Fruit fly (Drosophila melanogaster) whole organism, wandering third instar larva: ENCODE results near the gene Ir7d.

Experiments used
- Abd-B ChIP-seq: fragments of >200 bp; optimal IDR thresholded peaks from 2 replicates; lab custom pipeline; 2017; ENCODE audit warnings: missing biosample characterization, missing genetic modification characterization
- CG32264 ChIP-seq: fragments of 200-800 bp; sonication (Bioruptor generic); optimal IDR thresholded peaks from 2 replicates; lab custom pipeline; 2016; ENCODE audit warnings: missing biosample characterization, missing genetic modification characterization
- CG9705 ChIP-seq: fragments of 200-800 bp; sonication (Bioruptor generic); optimal IDR thresholded peaks from 2 replicates; lab custom pipeline; 2018; ENCODE audit warnings: missing biosample characterization, mild to moderate bottlenecking, missing genetic modification characterization
- CrebA ChIP-seq: fragments of 200-800 bp; sonication (Bioruptor generic); optimal IDR thresholded peaks from 2 replicates; lab custom pipeline; 2016; ENCODE audit warnings: missing biosample characterization, mild to moderate bottlenecking, missing genetic modification characterization, borderline replicate concordance
- Dif ChIP-seq: fragments of 200-275, 200-300 bp; sonication (Bioruptor generic); optimal IDR thresholded peaks from 2 replicates; lab custom pipeline; 2018; ENCODE audit warnings: missing biosample characterization, missing genetic modification characterization; ENCODE audit not compliant: partially characterized antibody
- GATAd ChIP-seq: sonication (Bioruptor generic); optimal IDR thresholded peaks from 2 replicates; lab custom pipeline; 2016; ENCODE audit warnings: missing biosample characterization, missing genetic modification characterization
- HLH106 ChIP-seq: fragments of 200-800 bp; optimal IDR thresholded peaks from 3 replicates; lab custom pipeline; 2019; ENCODE audit warnings: missing biosample characterization, mild to moderate bottlenecking, missing genetic modification characterization, moderate library complexity
- Hnf4 ChIP-seq: fragments of 200-800 bp; sonication (Bioruptor generic); optimal IDR thresholded peaks from 2 replicates; lab custom pipeline; 2016; ENCODE audit warnings: missing biosample characterization, mild to moderate bottlenecking, missing genetic modification characterization
- Hr78 ChIP-seq: fragments of >200 bp; optimal IDR thresholded peaks from 2 replicates; lab custom pipeline; 2017; ENCODE audit warnings: missing biosample characterization, missing genetic modification characterization
- Hr83 ChIP-seq: fragments of 200-300 bp; sonication (Bioruptor generic); optimal IDR thresholded peaks from 2 replicates; lab custom pipeline; 2016; ENCODE audit warnings: missing biosample characterization, mild to moderate bottlenecking, missing genetic modification characterization, moderate library complexity; ENCODE audit not compliant: poor library complexity, severe bottlenecking
- Jra ChIP-seq: sonication (Bioruptor generic); optimal IDR thresholded peaks from 2 replicates; lab custom pipeline; 2016; ENCODE audit warnings: missing biosample characterization, missing genetic modification characterization
- Mio ChIP-seq: sonication (Bioruptor generic); optimal IDR thresholded peaks from 2 replicates; lab custom pipeline; 2016; ENCODE audit warnings: missing biosample characterization, missing genetic modification characterization
- Myc ChIP-seq: fragments of >200 bp; optimal IDR thresholded peaks from 2 replicates; lab custom pipeline; 2017
- OdsH ChIP-seq: fragments of 200-800 bp; sonication (Bioruptor generic); optimal IDR thresholded peaks from 2 replicates; lab custom pipeline; 2016; ENCODE audit warnings: missing biosample characterization, mild to moderate bottlenecking, missing genetic modification characterization
- Sp1 ChIP-seq: fragments of 200-800 bp; sonication (Bioruptor generic); optimal IDR thresholded peaks from 3 replicates; lab custom pipeline; 2019; ENCODE audit warnings: missing biosample characterization, mild to moderate bottlenecking, missing genetic modification characterization, moderate library complexity
- Vsx2 ChIP-seq: fragments of 200-300, 225-300 bp; sonication (Bioruptor generic); optimal IDR thresholded peaks from 2 replicates; lab custom pipeline; 2018; ENCODE audit warnings: missing biosample characterization, missing genetic modification characterization; ENCODE audit not compliant: partially characterized antibody
- br ChIP-seq: fragments of 200-800 bp; sonication (Bioruptor generic); optimal IDR thresholded peaks from 2 replicates; lab custom pipeline; 2016; ENCODE audit warnings: missing biosample characterization, missing genetic modification characterization
- brk ChIP-seq: fragments of 200-800 bp; sonication (Bioruptor generic); optimal IDR thresholded peaks from 2 replicates; lab custom pipeline; 2016; ENCODE audit warnings: missing biosample characterization, mild to moderate bottlenecking, missing genetic modification characterization
- dl ChIP-seq, 2 experiments: fragments of 175-275, 200-275 bp in 1 of 2; fragments of 200-275 bp in 1 of 2; sonication (Bioruptor generic); optimal IDR thresholded peaks; lab custom pipeline; 2018; ENCODE audit warnings: mild to moderate bottlenecking in 2 of 2, missing biosample characterization in 2 of 2, missing genetic modification characterization in 2 of 2, moderate library complexity in 2 of 2; ENCODE audit not compliant: partially characterized antibody in 2 of 2, insufficient read depth in 1 of 2
- dmrt93B ChIP-seq: fragments of 200-800 bp; sonication (Bioruptor generic); optimal IDR thresholded peaks from 2 replicates; lab custom pipeline; 2018; ENCODE audit warnings: missing biosample characterization, mild to moderate bottlenecking, missing genetic modification characterization
- dsf ChIP-seq: sonication (Bioruptor generic); optimal IDR thresholded peaks from 2 replicates; lab custom pipeline; 2016; ENCODE audit warnings: missing biosample characterization, missing genetic modification characterization, borderline replicate concordance
- ey ChIP-seq: fragments of 200-800 bp; sonication (Bioruptor generic); optimal IDR thresholded peaks from 2 replicates; lab custom pipeline; 2016; ENCODE audit warnings: missing biosample characterization, missing genetic modification characterization
- foxo ChIP-seq, 2 experiments: fragments of 200-800 bp; sonication (Bioruptor generic); optimal IDR thresholded peaks; 2 replicates in 1 of 2; 3 replicates in 1 of 2; lab custom pipeline; 2016 to 2017; ENCODE audit warnings: missing biosample characterization in 2 of 2, missing genetic modification characterization in 2 of 2
- fru ChIP-seq: fragments of 200-800 bp; sonication (Bioruptor generic); optimal IDR thresholded peaks from 3 replicates; lab custom pipeline; 2016; ENCODE audit warnings: missing biosample characterization, mild to moderate bottlenecking, missing genetic modification characterization
- h ChIP-seq: fragments of 200-800 bp; sonication (Bioruptor generic); optimal IDR thresholded peaks from 3 replicates; lab custom pipeline; 2016; ENCODE audit warnings: missing biosample characterization, mild to moderate bottlenecking, missing genetic modification characterization
- jim ChIP-seq: fragments of 175-275, 200-325 bp; sonication (Bioruptor generic); optimal IDR thresholded peaks from 2 replicates; lab custom pipeline; 2016; ENCODE audit warnings: missing biosample characterization, mild to moderate bottlenecking, missing genetic modification characterization
- lola ChIP-seq: fragments of >200 bp; optimal IDR thresholded peaks from 2 replicates; lab custom pipeline; 2017; ENCODE audit warnings: missing biosample characterization, missing genetic modification characterization
- pan ChIP-seq: fragments of >200 bp; optimal IDR thresholded peaks from 2 replicates; lab custom pipeline; 2017
- psq ChIP-seq: fragments of 200-800 bp; sonication (Bioruptor generic); optimal IDR thresholded peaks from 3 replicates; lab custom pipeline; 2017; ENCODE audit warnings: missing biosample characterization, mild to moderate bottlenecking, missing genetic modification characterization, moderate library complexity
- rgr ChIP-seq: fragments of 200-800 bp; sonication (Bioruptor generic); optimal IDR thresholded peaks from 3 replicates; lab custom pipeline; 2016; ENCODE audit warnings: missing biosample characterization, mild to moderate bottlenecking, missing genetic modification characterization
- tai ChIP-seq: sonication (Bioruptor generic); optimal IDR thresholded peaks from 2 replicates; lab custom pipeline; 2016; ENCODE audit warnings: missing biosample characterization, missing genetic modification characterization
- woc ChIP-seq: sonication (Bioruptor generic); optimal IDR thresholded peaks from 2 replicates; lab custom pipeline; 2016; ENCODE audit warnings: missing biosample characterization, mild to moderate bottlenecking, missing genetic modification characterization

The Ir7d gene

DNA sequence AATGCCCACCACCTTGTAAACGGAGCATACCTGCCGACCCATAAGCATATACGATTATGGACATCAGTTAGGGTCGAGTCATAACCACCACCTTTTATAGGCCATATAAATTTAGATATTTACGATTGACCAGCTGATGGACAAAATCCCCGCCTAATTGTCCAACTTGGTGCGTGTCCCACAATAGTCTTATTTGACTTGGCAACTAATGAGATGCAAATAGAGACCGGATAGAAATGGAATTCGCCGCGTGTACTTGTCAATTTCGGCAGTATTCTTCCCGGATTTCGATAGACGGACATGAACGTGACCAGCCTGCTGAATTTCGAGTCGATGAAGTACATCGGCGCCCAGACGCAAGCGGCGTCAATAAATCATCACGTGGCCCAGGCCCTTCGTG is 5.7 kb upstream of the Ir7d start, which contains the start of gene Ir7g:
Gene Ir7g (plus strand): TSS at position 301 of the 400 bp plus-strand sequence.
- TF ChIP-seq psq (GFP tag; lab: Kevin White, UChicago) = no peak
- TF ChIP-seq OdsH = no peak
- TF ChIP-seq ey = no peak
- TF ChIP-seq brk (GFP tag; lab: Kevin White, UChicago) = no peak
- no peak for TF ChIP-seq GATAd (GFP tag; lab: Kevin White, UChicago)
- TF ChIP-seq Hnf4 (GFP tag; lab: Kevin White, UChicago) = no peak
- no peak for TF ChIP-seq CG32264 (GFP tag; lab: Kevin White, UChicago)
- no peak for TF ChIP-seq Vsx2 (GFP tag; lab: Kevin White, UChicago)
- no peak for TF ChIP-seq Hr78 (GFP tag; lab: Kevin White, UChicago)
- TF ChIP-seq dsf (GFP tag; lab: Kevin White, UChicago) = no peak
- TF ChIP-seq Jra (GFP tag; lab: Kevin White, UChicago) = no peak
- TF ChIP-seq Myc = no peak
- TF ChIP-seq CrebA = no peak
- no peak for TF ChIP-seq Sp1
- TF ChIP-seq CG9705 = no peak
- no peak for TF ChIP-seq tai (GFP tag; lab: Kevin White, UChicago)

DNA sequence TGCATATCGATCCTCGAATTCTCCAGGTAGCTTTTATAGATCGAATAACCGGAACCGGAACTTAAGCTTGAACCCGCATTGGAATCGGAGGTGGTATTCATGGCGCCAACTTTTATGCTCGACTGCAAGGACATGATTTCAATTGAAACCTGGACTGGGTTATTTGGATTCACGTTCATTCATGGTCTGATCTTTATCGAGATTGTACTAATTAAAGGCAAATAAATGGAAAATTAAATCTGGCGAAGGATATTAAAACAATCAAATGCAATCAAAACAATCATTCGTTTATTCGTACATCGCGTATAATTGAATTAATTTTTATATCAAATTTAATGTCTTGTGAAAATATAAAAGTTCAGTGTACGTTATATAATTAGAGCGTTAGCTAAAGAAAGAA is 5.3 kb upstream of the Ir7d start, which contains the start of gene Ir7f:
Gene Ir7f (minus strand): TSS at position 101 of the 400 bp plus-strand sequence.
- TF ChIP-seq Dif = no peak
- TF ChIP-seq Sp1 = no peak
- TF ChIP-seq dmrt93B (GFP tag; lab: Kevin White, UChicago) = no peak
- no peak for TF ChIP-seq Abd-B (GFP tag; lab: Kevin White, UChicago)
- no peak for TF ChIP-seq Myc
- TF ChIP-seq rgr = no peak
- no peak for TF ChIP-seq OdsH
- no peak for TF ChIP-seq Mio (GFP tag; lab: Kevin White, UChicago)
- TF ChIP-seq dl (GFP tag; optimal IDR thresholded peaks at IDR 0.05; lab: Kevin White, UChicago; ENCODE audit: insufficient read depth in 1 of 2, partially characterized antibody in 2 of 2) = no peak
- TF ChIP-seq dsf (GFP tag; lab: Kevin White, UChicago) = no peak
- no peak for TF ChIP-seq HLH106 (tag; lab: Kevin White, UChicago)
- no peak for TF ChIP-seq woc (GFP tag; lab: Kevin White, UChicago)
- TF ChIP-seq h = no peak
- no peak for TF ChIP-seq CG9705
- TF ChIP-seq ey = no peak
- TF ChIP-seq Vsx2 (GFP tag; lab: Kevin White, UChicago) = no peak
- no peak for TF ChIP-seq br
- no peak for TF ChIP-seq foxo (GFP tag; optimal IDR thresholded peaks at IDR 0.05; lab: Kevin White, UChicago)

DNA sequence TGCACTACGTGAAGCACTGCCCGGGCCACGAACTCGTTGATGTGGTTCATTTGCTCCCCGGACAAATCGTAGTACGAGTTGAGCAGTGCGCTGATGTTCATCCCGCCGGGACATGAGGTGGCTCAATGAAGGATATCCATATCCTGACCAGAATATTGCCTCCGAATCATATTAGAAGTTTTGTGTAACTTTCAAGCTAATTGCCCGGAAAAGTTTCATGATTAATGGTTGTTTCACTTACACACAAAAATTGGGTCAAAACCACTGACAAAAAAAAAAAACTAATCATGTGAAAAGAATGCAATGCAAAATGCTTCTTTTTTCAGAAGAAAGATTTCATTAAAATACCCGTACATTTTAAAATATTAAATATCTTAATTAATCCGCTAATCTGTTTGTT is 2.9 kb upstream of the Ir7d start, which contains the start of gene Ir7e:
Gene Ir7e (minus strand): TSS at position 101 of the 400 bp plus-strand sequence.
- TF ChIP-seq ey = no peak
- no peak for TF ChIP-seq Hr83
- no peak for TF ChIP-seq CG32264 (GFP tag; lab: Kevin White, UChicago)
- TF ChIP-seq lola (GFP tag; lab: Kevin White, UChicago) = no peak
- no peak for TF ChIP-seq GATAd (GFP tag; lab: Kevin White, UChicago)
- TF ChIP-seq jim (GFP tag; lab: Kevin White, UChicago) = no peak
- TF ChIP-seq Jra (GFP tag; lab: Kevin White, UChicago) = no peak
- TF ChIP-seq pan (lab: Kevin White, UChicago) = no peak
- TF ChIP-seq dmrt93B (GFP tag; lab: Kevin White, UChicago) = no peak
- TF ChIP-seq fru (GFP tag; lab: Kevin White, UChicago) = no peak
- no peak for TF ChIP-seq tai (GFP tag; lab: Kevin White, UChicago)
- no peak for TF ChIP-seq woc (GFP tag; lab: Kevin White, UChicago)

DNA sequence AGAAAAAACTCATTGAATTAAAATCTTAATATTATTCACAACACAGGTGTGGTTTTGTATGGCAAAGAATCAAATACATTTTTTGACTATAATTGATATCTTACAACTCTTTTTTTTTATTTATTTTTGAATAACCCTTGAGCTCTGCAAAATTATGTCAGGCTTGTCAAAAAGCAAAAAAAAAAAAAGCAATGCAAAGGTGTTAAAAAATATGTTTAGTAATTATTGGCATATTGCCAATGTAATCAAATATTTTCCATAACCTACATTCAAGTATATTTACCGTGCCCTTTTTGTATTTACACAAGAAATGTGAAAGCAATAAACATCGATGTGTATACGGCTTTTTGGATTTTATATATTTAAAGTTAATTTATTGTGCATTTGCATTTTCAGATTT is 4.5 kb downstream of the Ir7d start, which contains the start of gene Ir7c:
Gene Ir7c (plus strand): TSS at position 301 of the 400 bp plus-strand sequence.
- no peak for TF ChIP-seq jim (GFP tag; lab: Kevin White, UChicago)
